Fruit fly (Drosophila melanogaster) whole organism, adult: ENCODE measurements around the gene CG13675.

ENCODE experiments used
- CG12768 ChIP-seq: fragments of 200-800 bp; sonication (Bioruptor generic); optimal IDR thresholded peaks from 2 replicates; lab custom pipeline; 2017; ENCODE audit warnings: missing biosample characterization, missing genetic modification characterization, mild to moderate bottlenecking, moderate library complexity, missing genetic modification reagents
- CG14711 ChIP-seq: fragments of 200-800 bp; sonication (Bioruptor generic); optimal IDR thresholded peaks from 2 replicates; lab custom pipeline; 2018; ENCODE audit warnings: missing biosample characterization, mild to moderate bottlenecking, missing genetic modification characterization, moderate library complexity
- CG33017 ChIP-seq: fragments of 200-800 bp; sonication (Bioruptor generic); optimal IDR thresholded peaks from 2 replicates; lab custom pipeline; 2018; ENCODE audit warnings: missing biosample characterization, mild to moderate bottlenecking, missing genetic modification characterization, moderate library complexity
- CG5204 ChIP-seq: fragments of 200-800 bp; sonication (Bioruptor generic); optimal IDR thresholded peaks from 2 replicates; lab custom pipeline; 2016; ENCODE audit warnings: missing biosample characterization, missing genetic modification characterization
- CG7045 ChIP-seq: fragments of 200-800 bp; sonication (Bioruptor generic); optimal IDR thresholded peaks from 2 replicates; lab custom pipeline; 2017; ENCODE audit warnings: missing biosample characterization, mild to moderate bottlenecking, missing genetic modification characterization
- CG7101 ChIP-seq: fragments of 200-800 bp; sonication (Bioruptor generic); optimal IDR thresholded peaks from 2 replicates; lab custom pipeline; 2018; ENCODE audit warnings: missing biosample characterization, mild to moderate bottlenecking, missing genetic modification characterization, moderate library complexity
- Mnt ChIP-seq: fragments of 200-800 bp; sonication (Bioruptor generic); optimal IDR thresholded peaks from 2 replicates; lab custom pipeline; 2016; ENCODE audit warnings: missing biosample characterization, mild to moderate bottlenecking, missing genetic modification characterization
- cic ChIP-seq: fragments of 200-800 bp; sonication (Bioruptor generic); optimal IDR thresholded peaks from 2 replicates; lab custom pipeline; 2017; ENCODE audit warnings: missing biosample characterization, mild to moderate bottlenecking, missing genetic modification characterization, moderate library complexity
- ovo ChIP-seq: fragments of 200-800 bp; sonication (Bioruptor generic); optimal IDR thresholded peaks from 2 replicates; lab custom pipeline; 2016; ENCODE audit warnings: missing biosample characterization, missing genetic modification characterization
- toe ChIP-seq: fragments of 200-800 bp; sonication (Bioruptor generic); optimal IDR thresholded peaks from 2 replicates; lab custom pipeline; 2016; ENCODE audit warnings: missing biosample characterization, missing genetic modification characterization

dm6 chr3L:8214980-8215379, 49.7 kb upstream of the CG13675 start, which contains the start of gene CG8012:
- TF ChIP-seq CG7045 (GFP tag; lab: Kevin White, UChicago) (no peak), toe (no peak), CG33017 (no peak), CG12768 (no peak), CG7101 (tag; lab: Kevin White, UChicago) (no peak), CG14711 (no peak), ovo (GFP tag; lab: Kevin White, UChicago) (no peak), Mnt (GFP tag; lab: Kevin White, UChicago) (no peak), cic (GFP tag; lab: Kevin White, UChicago) (no peak), CG5204 (GFP tag; lab: Kevin White, UChicago) (no peak)
